Worm (Caenorhabditis elegans): Measurements from ENCODE around the gene unc-62.

unc-62 gene

ce11 chrV:4526801-4527425, 29.7 kb downstream of the unc-62 start (continued):
- TF ChIP-seq daf-16 (GFP tag; optimal IDR thresholded peaks at IDR 0.05) = no peak
- TF ChIP-seq daf-16 (tag; optimal IDR thresholded peaks at IDR 0.05) = no peak

DNA sequence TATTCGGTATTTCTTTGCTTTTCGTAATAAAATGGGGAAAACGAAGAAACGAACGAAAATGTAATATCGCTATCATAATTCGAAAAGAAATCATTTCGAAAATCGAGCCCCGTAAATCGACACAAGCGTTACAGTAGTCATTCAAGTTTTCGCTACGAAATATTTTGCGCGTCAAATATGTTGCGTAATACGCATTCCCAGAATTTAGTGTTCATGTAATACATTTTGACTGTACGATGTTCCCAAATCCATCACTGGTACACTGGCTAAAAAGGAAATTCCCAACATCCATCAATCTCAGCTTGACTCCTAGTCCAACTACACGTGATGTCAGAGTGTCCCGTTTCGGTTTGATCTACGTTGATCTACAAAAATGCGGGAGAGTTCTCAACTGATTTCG, 30.7 kb downstream of the unc-62 start:
- no peak for TF ChIP-seq lin-39 (tag; optimal IDR thresholded peaks at IDR 0.05)
- no peak for TF ChIP-seq nhr-237 (tag; optimal IDR thresholded peaks at IDR 0.05)
- no peak for TF ChIP-seq dmd-8 (GFP tag; IDR thresholded peaks at IDR 0.05)
- no peak for TF ChIP-seq hif-1 (tag; optimal IDR thresholded peaks at IDR 0.05)
- TF ChIP-seq zip-11 (GFP tag; IDR thresholded peaks at IDR 0.05) = no peak
- no peak for TF ChIP-seq zfp-3 (GFP tag; conservative IDR thresholded peaks at IDR 0.05)
- TF ChIP-seq fos-1 (tag; optimal IDR thresholded peaks at IDR 0.05) = no peak
- TF ChIP-seq ceh-20 (GFP tag; IDR thresholded peaks at IDR 0.05) = no peak
- TF ChIP-seq ctbp-1 (GFP tag; IDR thresholded peaks at IDR 0.05) = no peak
- no peak for TF ChIP-seq Y75B8A.6 (GFP tag; IDR thresholded peaks at IDR 0.05)
- TF ChIP-seq daf-8 (GFP tag; IDR thresholded peaks at IDR 0.05) = no peak

- TF ChIP-seq unc-62 (GFP tag; optimal IDR thresholded peaks at IDR 0.05 in 1 of 2) (peak in 1 of 2 experiments; percentile 90), unc-62 (tag; optimal IDR thresholded peaks at IDR 0.05) (no peak), hlh-11 (tag; optimal IDR thresholded peaks at IDR 0.05) (no peak)
Observed at ce11 chrV:4535736-4536135, 38.5 kb downstream of the unc-62 start.

DNA sequence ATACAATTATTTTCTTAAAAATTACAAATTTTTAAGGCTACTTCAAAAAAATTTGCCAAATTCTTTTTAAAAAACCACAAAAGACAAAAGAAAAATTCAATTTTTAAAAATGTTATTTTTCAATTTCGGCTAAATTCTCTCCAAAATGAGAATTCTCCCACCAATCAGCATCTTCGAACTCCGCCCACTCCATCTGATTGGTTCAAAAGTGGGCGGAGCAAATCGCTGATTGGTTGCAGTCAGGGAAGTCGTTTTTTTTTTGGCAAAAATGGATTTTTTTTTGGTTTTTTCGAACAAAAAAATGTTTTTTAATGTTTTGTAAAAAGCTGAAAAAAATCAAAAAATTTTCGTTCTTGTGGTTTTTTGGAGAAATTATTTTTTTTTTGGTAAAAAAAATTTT, 42.6 kb downstream of the unc-62 start:
- TF ChIP-seq egl-43 (GFP tag; IDR thresholded peaks at IDR 0.05) (no peak), tag-97 (GFP tag; IDR thresholded peaks at IDR 0.05) (no peak), aha-1 (tag) (peak; percentile 35), F26F4.8 (GFP tag; conservative IDR thresholded peaks at IDR 0.05) (no peak), lin-29 (GFP tag; IDR thresholded peaks at IDR 0.05) (no peak)

- TF ChIP-seq F26F4.8 (GFP tag; conservative IDR thresholded peaks at IDR 0.05) (no peak), hif-1 (tag; optimal IDR thresholded peaks at IDR 0.05) (no peak), nhr-102 (tag; optimal IDR thresholded peaks at IDR 0.05) (no peak), saeg-2 (GFP tag; IDR thresholded peaks at IDR 0.05) (no peak), daf-19 (GFP tag; conservative IDR thresholded peaks at IDR 0.05) (no peak)
Observed at ce11 chrV:4546854-4547253, 49.6 kb downstream of the unc-62 start.

- TF ChIP-seq zfp-3 (GFP tag; conservative IDR thresholded peaks at IDR 0.05) (no peak), unc-62 (GFP tag; optimal IDR thresholded peaks at IDR 0.05 in 1 of 2) (peak in 1 of 2 experiments; percentile 14), unc-62 (tag; optimal IDR thresholded peaks at IDR 0.05) (no peak)
Observed at ce11 chrV:4549191-4549590, 51.9 kb downstream of the unc-62 start, which contains the start of gene sos-1. TSS of gene sos-1 (minus strand) at chrV:4549291.

DNA sequence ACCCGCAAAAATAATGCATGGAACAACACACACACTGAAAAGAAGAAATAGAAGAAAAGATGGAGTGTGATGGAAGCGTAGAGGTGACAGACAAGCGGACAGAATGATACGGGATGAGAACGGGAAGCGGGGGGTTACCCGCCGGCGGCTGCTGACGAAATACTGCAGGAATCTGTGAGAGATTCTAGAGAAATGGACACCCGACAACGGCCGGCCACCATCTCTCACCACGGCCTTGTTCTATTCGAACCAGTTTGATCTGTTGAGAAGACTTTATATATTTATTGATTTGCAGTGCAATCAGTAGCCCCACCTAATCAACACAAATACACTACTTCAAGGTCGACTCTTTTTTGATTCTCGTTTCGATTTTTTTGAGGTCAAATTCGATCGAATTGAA, 53.2 kb downstream of the unc-62 start:
- TF ChIP-seq nhr-77 (tag; optimal IDR thresholded peaks at IDR 0.05) (peak; percentile 60), lsy-2 (tag; optimal IDR thresholded peaks at IDR 0.05) (peak; percentile 21 to 31), ama-1 (optimal IDR thresholded peaks at IDR 0.05) (no peak), dmd-6 (GFP tag; IDR thresholded peaks at IDR 0.05) (peak; percentile 45; the same call in 1 of the 2 replicates), mxl-3 (GFP tag; optimal IDR thresholded peaks at IDR 0.05) (peak; percentile 74), cey-2 (tag; optimal IDR thresholded peaks at IDR 0.05; ENCODE audit: borderline replicate concordance, insufficient read depth) (no peak), daf-19 (GFP tag; conservative IDR thresholded peaks at IDR 0.05) (no peak), ceh-82 (tag; optimal IDR thresholded peaks at IDR 0.05) (no peak), dve-1 (tag; optimal IDR thresholded peaks at IDR 0.05; ENCODE audit: insufficient read depth) (peak; percentile 31), nhr-11 (tag; optimal IDR thresholded peaks at IDR 0.05) (peak; percentile 25), mep-1 (tag; optimal IDR thresholded peaks at IDR 0.05) (peak; percentile 43), rbr-2 (tag; optimal IDR thresholded peaks at IDR 0.05) (peak; percentile 25), lin-15B (tag; optimal IDR thresholded peaks at IDR 0.05) (no peak), nhr-28 (tag; optimal IDR thresholded peaks at IDR 0.05) (peak; percentile 83), lin-13 (GFP tag; optimal IDR thresholded peaks at IDR 0.05) (no peak), daf-8 (GFP tag; IDR thresholded peaks at IDR 0.05) (no peak), aha-1 (tag) (peak; percentile 94), egl-43 (GFP tag; IDR thresholded peaks at IDR 0.05) (no peak), hlh-30 (tag; optimal IDR thresholded peaks at IDR 0.05; ENCODE audit: insufficient read depth) (peak; percentile 46), hmg-1.1 (GFP tag; IDR thresholded peaks at IDR 0.05) (peak; percentile 35; the same call in 1 of the 2 replicates)

All from whole organism, L4 larva.